Worm (Caenorhabditis elegans) whole organism, midembryonic: ENCODE data around the gene W08F4.10.
"Not testable (repeated sequence)": the region's sequence is repeated elsewhere in the genome, so short reads cannot be mapped to it uniquely, and the experiment has no call there.

Source experiments
- T22C8.4 ChIP-seq: fragments of 200-800 bp; sonication (Bioruptor generic); IDR thresholded peaks from 2 replicates; pipeline ENCODE4 v1.3.6; 2022; ENCODE audit warnings: missing genetic modification characterization, missing compliant biosample characterization
- cog-1 ChIP-seq: sonication (generic microtip); optimal IDR thresholded peaks from 2 replicates; lab custom pipeline; 2016; ENCODE audit warnings: missing genetic modification characterization, missing compliant biosample characterization
- flt-1 ChIP-seq: fragments of 200-800 bp; sonication (Bioruptor generic); IDR thresholded peaks from 2 replicates; pipeline ENCODE4 v1.3.6; 2022; ENCODE audit warnings: missing genetic modification characterization, missing compliant biosample characterization
- klf-2 ChIP-seq: fragments of 200-800 bp; sonication (Bioruptor generic); conservative IDR thresholded peaks from 2 replicates; pipeline ENCODE4 v1.3.6; 2022; ENCODE audit warnings: missing genetic modification reagents, missing genetic modification characterization, missing compliant biosample characterization
- med-1 ChIP-seq: sonication (generic microtip); optimal IDR thresholded peaks from 2 replicates; lab custom pipeline; 2017; ENCODE audit warnings: missing genetic modification characterization, mild to moderate bottlenecking, missing compliant biosample characterization, antibody characterized with exemption, missing genetic modification reagents; ENCODE audit not compliant: insufficient read depth
- ref-1 ChIP-seq: fragments of 200-800 bp; sonication (Bioruptor generic); conservative IDR thresholded peaks from 2 replicates; pipeline ENCODE4 v1.3.6; 2022; ENCODE audit warnings: missing genetic modification reagents, missing genetic modification characterization, missing compliant biosample characterization
- tab-1 ChIP-seq: fragments of 200-800 bp; sonication (Bioruptor generic); IDR thresholded peaks from 2 replicates; pipeline ENCODE4 v1.3.6; 2022; ENCODE audit warnings: missing genetic modification characterization, missing compliant biosample characterization
- ztf-23 ChIP-seq: fragments of 200-800 bp; sonication (Bioruptor generic); IDR thresholded peaks from 2 replicates; pipeline ENCODE4 v1.3.6; 2022; ENCODE audit warnings: missing genetic modification reagents, missing genetic modification characterization, missing compliant biosample characterization
- ztf-29 ChIP-seq: fragments of 200-800 bp; sonication (Bioruptor generic); IDR thresholded peaks from 2 replicates; pipeline ENCODE4 v1.3.6; 2022; ENCODE audit warnings: missing genetic modification reagents, missing genetic modification characterization, missing compliant biosample characterization

W08F4.10 gene

DNA sequence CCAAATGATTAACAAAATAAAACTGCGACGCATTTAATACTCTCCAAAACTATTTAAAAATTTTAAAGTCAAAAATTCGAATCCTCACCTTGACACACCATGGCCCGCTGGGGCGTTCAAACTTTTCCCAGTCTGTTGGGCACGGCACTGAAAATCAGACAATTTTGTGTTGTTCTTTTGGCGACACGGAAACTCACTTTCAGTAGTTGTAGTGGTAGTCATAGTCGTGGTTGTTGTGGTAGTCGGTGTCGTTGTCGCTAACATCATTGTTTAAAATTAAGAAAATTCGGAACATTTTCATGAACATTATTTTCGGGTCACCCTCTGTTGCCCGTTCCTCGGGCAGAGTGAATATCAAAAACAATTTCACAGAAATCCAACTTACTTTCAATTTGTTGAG is 21.4 kb upstream of the W08F4.10 start, which contains the start of gene clec-118:
TSS of gene clec-118 (minus strand) at position 101 of the 400 bp plus-strand sequence.
- TF ChIP-seq ztf-23 (GFP tag; lab: Robert Waterston, UW); ztf-29 (GFP tag; lab: Robert Waterston, UW); cog-1 (tag; lab: Kevin White, UChicago): not testable (repeated sequence)

DNA sequence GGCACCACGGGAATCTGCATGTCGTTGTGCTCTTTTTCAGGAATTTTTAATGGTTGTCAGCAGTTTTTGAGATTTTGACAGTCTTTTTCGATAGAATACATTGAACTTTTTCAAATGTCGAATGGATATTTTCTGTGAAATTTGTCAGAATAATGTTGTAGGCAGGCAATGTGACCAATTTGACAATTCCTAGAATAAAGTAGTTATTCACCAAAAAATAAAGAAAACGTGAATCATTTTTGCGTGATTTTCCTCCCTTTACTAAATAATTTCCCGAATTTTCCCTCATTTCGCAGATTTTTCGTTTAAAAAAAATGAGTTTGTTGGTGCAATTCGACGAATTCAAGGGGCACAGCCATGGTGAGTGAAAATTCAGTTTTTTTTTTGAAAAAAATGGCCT is 17.7 kb upstream of the W08F4.10 start, which contains the start of gene W04H10.1:
TSS of gene W04H10.1 (plus strand) at position 301 of the 400 bp plus-strand sequence.
- TF ChIP-seq ref-1 (no peak), tab-1 (GFP tag; lab: Robert Waterston, UW) (no peak), klf-2 (GFP tag; lab: Robert Waterston, UW) (no peak), med-1 (no peak), flt-1 (GFP tag; lab: Robert Waterston, UW) (no peak), T22C8.4 (no peak), ztf-23 (GFP tag; lab: Robert Waterston, UW) (no peak), cog-1 (tag; lab: Kevin White, UChicago) (no peak), ztf-29 (GFP tag; lab: Robert Waterston, UW) (no peak)

DNA sequence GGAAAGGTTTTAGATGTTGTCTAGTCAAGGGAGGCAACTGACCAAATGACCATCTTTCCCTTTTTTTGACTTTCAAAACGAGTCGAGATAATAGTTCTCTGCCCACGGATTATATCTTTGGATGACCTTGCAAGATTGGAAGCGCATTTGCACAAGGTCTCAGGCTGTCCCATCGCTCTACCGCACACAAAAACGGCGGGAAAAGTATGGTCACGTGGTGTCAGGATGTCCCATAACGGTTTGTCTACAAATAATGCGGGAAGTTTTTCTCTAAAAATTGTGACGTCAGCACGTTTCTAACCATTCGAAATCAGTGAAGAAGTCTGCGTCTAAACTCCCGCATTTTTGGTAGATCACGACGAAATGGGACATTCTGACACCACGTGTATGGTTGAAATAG is 17.3 kb upstream of the W08F4.10 start, which contains the start of gene W04H10.6:
TSS of gene W04H10.6 (minus strand) at position 101 of the 400 bp plus-strand sequence.
- TF ChIP-seq tab-1 (GFP tag; lab: Robert Waterston, UW): no peak
- TF ChIP-seq flt-1 (GFP tag; lab: Robert Waterston, UW): no peak
- TF ChIP-seq klf-2 (GFP tag; lab: Robert Waterston, UW): no peak
- no peak for TF ChIP-seq med-1
- TF ChIP-seq cog-1 (tag; lab: Kevin White, UChicago): no peak
- TF ChIP-seq ref-1: no peak
- TF ChIP-seq ztf-23 (GFP tag; lab: Robert Waterston, UW): no peak
- TF ChIP-seq ztf-29 (GFP tag; lab: Robert Waterston, UW): no peak
- TF ChIP-seq T22C8.4: no peak

- no peak for TF ChIP-seq ref-1
- no peak for TF ChIP-seq med-1
- TF ChIP-seq ztf-23 (GFP tag; lab: Robert Waterston, UW): no peak
- TF ChIP-seq ztf-29 (GFP tag; lab: Robert Waterston, UW): no peak
Observed at ce11 chrII:606033-606432, 15.0 kb upstream of the W08F4.10 start, which contains the start of gene W04H10.5. Gene W04H10.5 (plus strand): TSS chrII:606333.

DNA sequence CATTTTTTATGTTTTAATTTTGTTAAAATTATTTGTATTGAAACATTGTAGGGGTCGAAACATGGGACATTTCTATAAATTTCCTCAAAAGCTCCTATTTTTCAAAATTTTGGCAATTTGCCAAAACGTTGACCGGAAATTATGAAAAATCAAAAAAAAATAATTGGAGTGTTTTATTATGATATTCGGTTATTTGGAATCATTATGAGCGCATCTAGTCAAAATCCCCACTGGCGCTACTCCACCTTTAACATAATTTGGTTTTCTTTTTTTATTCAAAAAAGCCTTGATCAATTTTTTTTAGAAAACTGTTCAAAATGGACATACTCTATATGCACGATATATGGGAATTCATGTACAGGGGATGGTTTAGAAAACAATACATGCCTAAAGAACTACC is 14.3 kb upstream of the W08F4.10 start, which contains the start of gene W04H10.2:
TSS of gene W04H10.2 (plus strand) at position 301 of the 400 bp plus-strand sequence.
- TF ChIP-seq T22C8.4 (no peak), ztf-29 (GFP tag; lab: Robert Waterston, UW) (no peak), tab-1 (GFP tag; lab: Robert Waterston, UW) (no peak), med-1 (no peak), ztf-23 (GFP tag; lab: Robert Waterston, UW) (no peak), cog-1 (tag; lab: Kevin White, UChicago) (no peak)

ce11 chrII:602969-603368 is 12.0 kb upstream of the W08F4.10 start:
- TF ChIP-seq cog-1 (tag; lab: Kevin White, UChicago): peak; percentile 64
- TF ChIP-seq ref-1: no peak

DNA sequence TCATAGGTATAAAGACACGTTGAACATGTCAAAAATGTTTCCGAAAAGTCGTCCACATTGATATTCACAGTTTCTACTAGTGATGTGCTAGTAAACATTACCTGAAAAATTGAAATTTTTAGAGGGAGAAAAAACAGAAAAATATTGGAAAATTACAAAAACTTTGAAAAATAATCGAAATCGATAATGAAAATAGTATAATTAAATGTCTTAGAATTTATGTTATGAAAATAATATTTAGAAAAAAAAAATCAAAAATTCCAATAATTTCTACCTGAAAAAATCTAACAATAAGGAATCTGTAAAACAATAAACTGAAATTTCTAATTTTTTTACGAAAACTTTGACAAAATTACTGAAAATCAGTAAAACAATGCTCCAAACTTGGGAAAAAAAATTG is 11.0 kb upstream of the W08F4.10 start, which contains the start of gene nhl-3:
TSS of gene nhl-3 (minus strand) at position 101 of the 400 bp plus-strand sequence.
- no peak for TF ChIP-seq T22C8.4
- no peak for TF ChIP-seq med-1
- TF ChIP-seq tab-1 (GFP tag; lab: Robert Waterston, UW): no peak
- no peak for TF ChIP-seq ztf-23 (GFP tag; lab: Robert Waterston, UW)
- TF ChIP-seq cog-1 (tag; lab: Kevin White, UChicago): no peak
- no peak for TF ChIP-seq ztf-29 (GFP tag; lab: Robert Waterston, UW)
- TF ChIP-seq ref-1: no peak
- TF ChIP-seq flt-1 (GFP tag; lab: Robert Waterston, UW): no peak
- no peak for TF ChIP-seq klf-2 (GFP tag; lab: Robert Waterston, UW)

DNA sequence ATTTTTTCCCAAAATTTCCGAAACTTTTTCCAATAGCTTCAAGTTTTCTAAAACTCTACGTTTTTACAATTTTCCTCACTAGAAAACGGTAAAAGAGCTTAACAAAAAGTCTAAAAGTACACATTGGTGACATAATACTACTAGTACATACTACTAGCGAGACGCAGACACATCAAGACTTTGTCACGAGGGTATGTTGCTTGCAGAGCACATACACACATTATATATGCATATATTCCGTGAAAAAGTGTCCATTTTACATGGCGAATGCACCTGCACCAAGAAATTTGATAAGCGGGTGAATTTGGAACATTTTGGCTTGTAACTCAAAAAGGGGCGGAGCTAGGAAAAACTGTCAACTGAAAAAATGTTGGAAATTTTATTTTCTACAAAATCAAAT is 10.3 kb upstream of the W08F4.10 start:
- no peak for TF ChIP-seq flt-1 (GFP tag; lab: Robert Waterston, UW)
- no peak for TF ChIP-seq T22C8.4
- TF ChIP-seq med-1: no peak
- no peak for TF ChIP-seq ztf-29 (GFP tag; lab: Robert Waterston, UW)
- TF ChIP-seq ref-1: no peak
- peak; percentile 43 for TF ChIP-seq cog-1 (tag; lab: Kevin White, UChicago)

- TF ChIP-seq cog-1 (tag; lab: Kevin White, UChicago) (no peak), med-1 (no peak), ztf-23 (GFP tag; lab: Robert Waterston, UW) (no peak), ztf-29 (GFP tag; lab: Robert Waterston, UW) (no peak), flt-1 (GFP tag; lab: Robert Waterston, UW) (no peak), T22C8.4 (no peak), tab-1 (GFP tag; lab: Robert Waterston, UW) (no peak), ref-1 (no peak), klf-2 (GFP tag; lab: Robert Waterston, UW) (no peak)
Observed at ce11 chrII:596702-597101, 5.7 kb upstream of the W08F4.10 start.

DNA sequence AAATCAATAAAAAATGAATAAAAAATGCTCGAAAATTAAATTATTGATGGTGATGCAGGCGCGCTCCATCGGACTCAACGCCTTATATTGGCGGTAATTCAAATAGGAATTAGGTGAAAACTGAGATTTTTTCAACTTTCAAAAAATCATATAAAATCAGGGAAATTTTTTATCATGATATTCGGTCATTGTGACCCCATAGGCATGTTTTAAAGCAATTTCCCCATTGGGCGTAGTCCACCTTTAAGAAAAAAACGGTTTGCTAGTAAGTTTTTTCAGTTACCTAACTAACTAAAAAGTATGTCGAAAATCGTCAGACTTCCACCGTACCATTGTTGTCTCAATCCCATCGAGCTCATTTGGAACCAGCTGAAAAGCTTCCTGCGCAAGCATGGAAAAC is 2.2 kb upstream of the W08F4.10 start, which contains the start of gene W08F4.1:
TSS of gene W08F4.1 (plus strand) at position 301 of the 400 bp plus-strand sequence.
- not testable (repeated sequence) for TF ChIP-seq ref-1; cog-1 (tag; lab: Kevin White, UChicago); klf-2 (GFP tag; lab: Robert Waterston, UW)

- TF ChIP-seq klf-2 (GFP tag; lab: Robert Waterston, UW): no peak
- no peak for TF ChIP-seq ztf-29 (GFP tag; lab: Robert Waterston, UW)
- TF ChIP-seq T22C8.4: no peak
Observed at ce11 chrII:587533-587932, 3.5 kb downstream of the W08F4.10 start, which contains the start of gene fbxb-34. Gene fbxb-34 (plus strand): TSS chrII:587833.
